Worm (Caenorhabditis elegans) whole organism, L2 larva: Measurements from ENCODE around the gene srh-148.

ENCODE experiments used
- F13H6.1 ChIP-seq: sonication (generic microtip); optimal IDR thresholded peaks from 2 replicates; lab custom pipeline; 2016; ENCODE audit warnings: missing genetic modification characterization, missing compliant biosample characterization
- Y55F3AM.14 ChIP-seq: fragments of 200-800 bp; sonication (Bioruptor generic); optimal IDR thresholded peaks from 2 replicates; lab custom pipeline; 2018; ENCODE audit warnings: mild to moderate bottlenecking, missing genetic modification characterization, missing compliant biosample characterization
- blmp-1 ChIP-seq: sonication (generic microtip); optimal IDR thresholded peaks from 2 replicates; lab custom pipeline; 2017; ENCODE audit warnings: missing genetic modification characterization, mild to moderate bottlenecking, missing compliant biosample characterization, antibody characterized with exemption, moderate library complexity; ENCODE audit not compliant: insufficient read depth
- lin-39 ChIP-seq: fragments of 150-350 bp; optimal IDR thresholded peaks from 2 replicates; lab custom pipeline; 2014; ENCODE audit warnings: missing biosample characterization, missing genetic modification reagents, missing genetic modification characterization
- lsy-2 ChIP-seq, 2 experiments: fragments of 150-350 bp in 1 of 2; sonication (generic microtip) in 1 of 2; optimal IDR thresholded peaks; 2 replicates each; lab custom pipeline; 2014 to 2017; ENCODE audit warnings: missing biosample characterization in 2 of 2, missing genetic modification characterization in 2 of 2
- nhr-12 ChIP-seq: fragments of 150-350 bp; optimal IDR thresholded peaks from 2 replicates; lab custom pipeline; 2014; ENCODE audit warnings: missing biosample characterization, missing genetic modification characterization
- nhr-129 ChIP-seq: fragments of 150-350 bp; optimal IDR thresholded peaks from 2 replicates; lab custom pipeline; 2014; ENCODE audit warnings: missing biosample characterization, missing genetic modification characterization
- nhr-23 ChIP-seq: fragments of 150-350 bp; optimal IDR thresholded peaks from 2 replicates; lab custom pipeline; 2014; ENCODE audit warnings: missing biosample characterization, missing genetic modification reagents, missing genetic modification characterization
- nhr-25 ChIP-seq: fragments of 150-350 bp; sonication (generic microtip); optimal IDR thresholded peaks from 3 replicates; lab custom pipeline; 2014; ENCODE audit warnings: missing biosample characterization, missing genetic modification characterization
- sma-9 ChIP-seq, 2 experiments: fragments of 150-350 bp in 1 of 2; sonication (generic microtip) in 1 of 2; optimal IDR thresholded peaks; 2 replicates each; lab custom pipeline; 2014 to 2016; ENCODE audit warnings: missing genetic modification characterization in 2 of 2, mild to moderate bottlenecking in 1 of 2, missing biosample characterization in 1 of 2, missing compliant biosample characterization in 1 of 2, missing genetic modification reagents in 1 of 2, moderate library complexity in 1 of 2
- unc-62 ChIP-seq: fragments of 150-350 bp; optimal IDR thresholded peaks from 2 replicates; lab custom pipeline; 2014; ENCODE audit warnings: missing biosample characterization, missing genetic modification reagents, missing genetic modification characterization

DNA sequence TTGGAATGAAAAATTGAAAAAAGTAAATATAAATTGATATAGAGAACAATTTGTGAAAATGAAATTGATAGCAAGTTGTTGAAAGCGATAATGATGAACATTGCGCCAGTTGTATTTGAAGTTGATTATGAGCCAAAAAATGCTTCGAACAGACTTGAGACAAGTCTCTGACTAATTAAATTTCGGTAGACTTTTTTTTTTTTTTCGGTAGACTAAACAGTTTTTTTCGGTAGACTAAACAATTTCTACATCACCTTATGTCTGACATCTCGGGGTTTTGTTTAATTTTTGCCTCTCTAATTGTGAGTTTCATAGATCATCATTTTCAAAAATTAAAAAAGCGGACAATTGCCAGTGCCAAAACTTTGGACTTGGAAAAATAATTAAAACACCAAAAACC is 24.6 kb downstream of the srh-148 start, which contains the start of gene srbc-54:
- TF ChIP-seq nhr-12, result no peak
- TF ChIP-seq unc-62, result no peak
- no peak for TF ChIP-seq nhr-23
- TF ChIP-seq nhr-25 (tag; lab: Kevin White, UChicago), result no peak
- no peak for TF ChIP-seq blmp-1 (tag; lab: Kevin White, UChicago)
- TF ChIP-seq lsy-2 (tag; optimal IDR thresholded peaks at IDR 0.05; lab: Kevin White, UChicago), result no peak
- no peak for TF ChIP-seq Y55F3AM.14 (GFP tag; lab: Kevin White, UChicago)
- no peak for TF ChIP-seq sma-9 (GFP tag; optimal IDR thresholded peaks at IDR 0.05; lab: Kevin White, UChicago)
- no peak for TF ChIP-seq sma-9 (tag; optimal IDR thresholded peaks at IDR 0.05; lab: Kevin White, UChicago)
- TF ChIP-seq F13H6.1 (tag; lab: Kevin White, UChicago), result no peak
- TF ChIP-seq nhr-129, result no peak
- no peak for TF ChIP-seq lin-39 (tag; lab: Kevin White, UChicago)
